Fruit fly (Drosophila melanogaster) whole organism, embryonic: ENCODE results near the gene CG6000.
A peak's percentile ranks its signal among the peaks of the same experiment; 100 is the strongest.

Source experiments
- ATbp ChIP-seq: fragments of 200-800 bp; sonication (Bioruptor generic); optimal IDR thresholded peaks from 2 replicates; lab custom pipeline; 2017; ENCODE audit warnings: missing biosample characterization, mild to moderate bottlenecking, missing genetic modification characterization, missing genetic modification reagents
- Adf1 ChIP-seq: fragments of 200-800 bp; sonication (Bioruptor generic); IDR thresholded peaks from 2 replicates; pipeline ENCODE4 v1.3.6; 2022; ENCODE audit warnings: missing biosample characterization, missing genetic modification characterization
- Bteb2 ChIP-seq: fragments of 200-800 bp; sonication (Bioruptor generic); optimal IDR thresholded peaks from 2 replicates; lab custom pipeline; 2016; ENCODE audit warnings: missing biosample characterization, missing genetic modification characterization
- CG10274 ChIP-seq: fragments of 200-800 bp; sonication (Bioruptor generic); optimal IDR thresholded peaks from 3 replicates; lab custom pipeline; 2017; ENCODE audit warnings: missing biosample characterization, mild to moderate bottlenecking, missing genetic modification characterization
- CG10959 ChIP-seq: fragments of 200-800 bp; sonication (Bioruptor generic); IDR thresholded peaks from 2 replicates; pipeline ENCODE4 v1.3.6; 2022; ENCODE audit warnings: missing biosample characterization, missing genetic modification characterization
- CG14050 ChIP-seq: fragments of 200-800 bp; sonication (Bioruptor generic); IDR thresholded peaks from 3 replicates; pipeline ENCODE4 v1.3.6; 2022; ENCODE audit warnings: missing biosample characterization, missing genetic modification characterization
- CG17802 ChIP-seq: fragments of 200-800 bp; sonication (Bioruptor generic); optimal IDR thresholded peaks from 2 replicates; lab custom pipeline; 2018; ENCODE audit warnings: missing biosample characterization, mild to moderate bottlenecking, missing genetic modification characterization, moderate library complexity
- CG1792 ChIP-seq: fragments of 200-800 bp; sonication (Bioruptor generic); optimal IDR thresholded peaks from 2 replicates; lab custom pipeline; 2016; ENCODE audit warnings: missing biosample characterization, missing genetic modification characterization
- CG18476 ChIP-seq: fragments of 200-800 bp; sonication (Bioruptor generic); optimal IDR thresholded peaks from 2 replicates; lab custom pipeline; 2016; ENCODE audit warnings: missing biosample characterization, mild to moderate bottlenecking, missing genetic modification characterization
- CG2875 ChIP-seq: fragments of 200-800 bp; sonication (Bioruptor generic); optimal IDR thresholded peaks from 2 replicates; lab custom pipeline; 2017; ENCODE audit warnings: missing biosample characterization, mild to moderate bottlenecking, missing genetic modification characterization, missing genetic modification reagents
- CG4404 ChIP-seq: fragments of 200-800 bp; sonication (Bioruptor generic); IDR thresholded peaks from 2 replicates; pipeline ENCODE4 v1.3.6; 2022; ENCODE audit warnings: missing biosample characterization, missing genetic modification characterization
- CG4617 ChIP-seq: fragments of 200-800 bp; sonication (Bioruptor generic); optimal IDR thresholded peaks from 3 replicates; lab custom pipeline; 2016; ENCODE audit warnings: missing biosample characterization, missing genetic modification characterization, borderline replicate concordance
- CG4730 ChIP-seq: fragments of 200-800 bp; sonication (Bioruptor generic); IDR thresholded peaks from 2 replicates; pipeline ENCODE4 v1.3.6; 2022; ENCODE audit warnings: missing biosample characterization, missing genetic modification characterization
- CG4820 ChIP-seq: fragments of 200-800 bp; sonication (Bioruptor generic); optimal IDR thresholded peaks from 3 replicates; lab custom pipeline; 2016; ENCODE audit warnings: missing biosample characterization, missing genetic modification characterization
- CG6654 ChIP-seq: fragments of 200-800 bp; sonication (Bioruptor generic); optimal IDR thresholded peaks from 2 replicates; lab custom pipeline; 2017; ENCODE audit warnings: missing biosample characterization, mild to moderate bottlenecking, missing genetic modification characterization
- CG7987 ChIP-seq: fragments of 200-800 bp; sonication (Bioruptor generic); optimal IDR thresholded peaks from 2 replicates; lab custom pipeline; 2018; ENCODE audit warnings: missing biosample characterization, mild to moderate bottlenecking, missing genetic modification characterization, moderate library complexity
- CG8478 ChIP-seq: fragments of >200 bp; optimal IDR thresholded peaks from 2 replicates; lab custom pipeline; 2018
- CG8944 ChIP-seq: fragments of 200-800 bp; sonication (Bioruptor generic); optimal IDR thresholded peaks from 3 replicates; lab custom pipeline; 2016; ENCODE audit warnings: missing biosample characterization, missing genetic modification characterization
- CkIIα-i1 ChIP-seq: fragments of 200-800 bp; sonication (Bioruptor generic); IDR thresholded peaks from 2 replicates; pipeline ENCODE4 v1.3.6; 2022; ENCODE audit warnings: missing biosample characterization, missing genetic modification characterization
- Dll ChIP-seq: fragments of 200-800 bp; sonication (Bioruptor generic); IDR thresholded peaks from 4 replicates; pipeline ENCODE4 v1.3.6; 2022; ENCODE audit warnings: missing biosample characterization, missing genetic modification characterization; ENCODE audit not compliant: partially characterized antibody
- Fer3 ChIP-seq: fragments of 200-800 bp; sonication (Bioruptor generic); optimal IDR thresholded peaks from 2 replicates; lab custom pipeline; 2018; ENCODE audit warnings: missing biosample characterization, mild to moderate bottlenecking, missing genetic modification characterization, moderate library complexity
- HLH4C ChIP-seq: fragments of 200-800 bp; sonication (Bioruptor generic); IDR thresholded peaks from 3 replicates; pipeline ENCODE4 v1.3.6; 2022; ENCODE audit warnings: missing biosample characterization, missing genetic modification characterization; ENCODE audit not compliant: partially characterized antibody
- HLHmδ ChIP-seq: fragments of 200-800 bp; sonication (Bioruptor generic); optimal IDR thresholded peaks from 2 replicates; lab custom pipeline; 2018; ENCODE audit warnings: missing biosample characterization, mild to moderate bottlenecking, missing genetic modification characterization, moderate library complexity
- Hey ChIP-seq: fragments of 200-800 bp; sonication (Bioruptor generic); optimal IDR thresholded peaks from 3 replicates; lab custom pipeline; 2018; ENCODE audit warnings: missing biosample characterization, mild to moderate bottlenecking, missing genetic modification characterization
- MESR4 ChIP-seq: fragments of 200-800 bp; sonication (Bioruptor generic); optimal IDR thresholded peaks from 2 replicates; lab custom pipeline; 2018; ENCODE audit warnings: missing biosample characterization, mild to moderate bottlenecking, missing genetic modification characterization, moderate library complexity
- Pdp1 ChIP-seq, 2 experiments: fragments of 200-800 bp; sonication (Bioruptor generic); optimal IDR thresholded peaks; 3 replicates each; lab custom pipeline; 2016; ENCODE audit warnings: missing biosample characterization in 2 of 2, missing genetic modification characterization in 2 of 2, mild to moderate bottlenecking in 1 of 2, moderate library complexity in 1 of 2
- Six4 ChIP-seq: fragments of 200-800 bp; sonication (Bioruptor generic); optimal IDR thresholded peaks from 2 replicates; lab custom pipeline; 2016; ENCODE audit warnings: missing biosample characterization, missing genetic modification characterization
- Stat92E ChIP-seq, 3 experiments: fragments of >200 bp in 2 of 3; fragments of 200-800 bp in 1 of 3; sonication (Bioruptor generic) in 1 of 3; optimal IDR thresholded peaks; 2 replicates each; lab custom pipeline; 2017 to 2019; ENCODE audit warnings: missing biosample characterization in 3 of 3, missing genetic modification characterization in 3 of 3, mild to moderate bottlenecking in 1 of 3, moderate library complexity in 1 of 3
- aop ChIP-seq: fragments of 200-800 bp; sonication (Bioruptor generic); IDR thresholded peaks from 2 replicates; pipeline ENCODE4 v1.3.6; 2022; ENCODE audit warnings: missing biosample characterization, missing genetic modification characterization
- ap ChIP-seq: fragments of 200-800 bp; sonication (Bioruptor generic); IDR thresholded peaks from 2 replicates; pipeline ENCODE4 v1.3.6; 2022; ENCODE audit warnings: missing biosample characterization, missing genetic modification characterization
- ase ChIP-seq: fragments of 200-800 bp; sonication (Bioruptor generic); IDR thresholded peaks from 3 replicates; pipeline ENCODE4 v1.3.6; 2022; ENCODE audit warnings: missing biosample characterization, missing genetic modification characterization
- cato ChIP-seq: fragments of 200-800 bp; sonication (Bioruptor generic); optimal IDR thresholded peaks from 2 replicates; lab custom pipeline; 2016; ENCODE audit warnings: missing biosample characterization, missing genetic modification characterization, borderline replicate concordance
- caup ChIP-seq: fragments of 200-800 bp; sonication (Bioruptor generic); optimal IDR thresholded peaks from 3 replicates; lab custom pipeline; 2017; ENCODE audit warnings: missing biosample characterization, mild to moderate bottlenecking, missing genetic modification characterization, moderate library complexity; ENCODE audit not compliant: severe bottlenecking
- chm ChIP-seq: fragments of 200-800 bp; sonication (Bioruptor generic); IDR thresholded peaks from 2 replicates; pipeline ENCODE4 v1.3.6; 2022; ENCODE audit warnings: missing biosample characterization, missing genetic modification characterization
- exex ChIP-seq: fragments of 200-800 bp; sonication (Bioruptor generic); optimal IDR thresholded peaks from 4 replicates; lab custom pipeline; 2018; ENCODE audit warnings: missing biosample characterization, mild to moderate bottlenecking, missing genetic modification characterization, moderate library complexity
- fd96Cb ChIP-seq: fragments of 200-800 bp; sonication (Bioruptor generic); optimal IDR thresholded peaks from 2 replicates; lab custom pipeline; 2018; ENCODE audit warnings: missing biosample characterization, mild to moderate bottlenecking, missing genetic modification characterization, moderate library complexity
- jigr1 ChIP-seq: fragments of 200-800 bp; sonication (Bioruptor generic); IDR thresholded peaks from 3 replicates; pipeline ENCODE4 v1.3.6; 2022; ENCODE audit warnings: missing biosample characterization, missing genetic modification characterization
- lab ChIP-seq: fragments of 200-800 bp; sonication (Bioruptor generic); optimal IDR thresholded peaks from 3 replicates; lab custom pipeline; 2017; ENCODE audit warnings: missing biosample characterization, missing genetic modification characterization, mild to moderate bottlenecking, moderate library complexity, missing genetic modification reagents
- lbe ChIP-seq: fragments of 200-800 bp; sonication (Bioruptor generic); optimal IDR thresholded peaks from 2 replicates; lab custom pipeline; 2016; ENCODE audit warnings: missing biosample characterization, mild to moderate bottlenecking, missing genetic modification characterization
- mam ChIP-seq: fragments of 200-800 bp; sonication (Bioruptor generic); optimal IDR thresholded peaks from 3 replicates; lab custom pipeline; 2016; ENCODE audit warnings: missing biosample characterization, missing genetic modification characterization
- pb ChIP-seq: fragments of 200-800 bp; sonication (Bioruptor generic); optimal IDR thresholded peaks from 3 replicates; lab custom pipeline; 2016; ENCODE audit warnings: missing biosample characterization, missing genetic modification characterization
- psq ChIP-seq: fragments of 200-800 bp; sonication (Bioruptor generic); optimal IDR thresholded peaks from 2 replicates; lab custom pipeline; 2017; ENCODE audit warnings: missing biosample characterization, missing genetic modification characterization
- sna ChIP-seq: fragments of 200-800 bp; sonication (Bioruptor generic); IDR thresholded peaks from 2 replicates; pipeline ENCODE4 v1.3.6; 2022; ENCODE audit warnings: missing biosample characterization, missing genetic modification characterization; ENCODE audit not compliant: partially characterized antibody
- sqz ChIP-seq: fragments of 200-800 bp; sonication (Bioruptor generic); optimal IDR thresholded peaks from 3 replicates; lab custom pipeline; 2018; ENCODE audit warnings: missing biosample characterization, mild to moderate bottlenecking, missing genetic modification characterization
- tll ChIP-seq, 2 experiments: fragments of 200-800 bp in 1 of 2; fragments of >200 bp in 1 of 2; sonication (Bioruptor generic) in 1 of 2; optimal IDR thresholded peaks; 2 replicates each; lab custom pipeline; 2017 to 2019; ENCODE audit warnings: missing biosample characterization in 2 of 2, missing genetic modification characterization in 2 of 2, mild to moderate bottlenecking in 1 of 2, moderate library complexity in 1 of 2
- twi ChIP-seq: fragments of 200-800 bp; optimal IDR thresholded peaks from 2 replicates; lab custom pipeline; 2019; ENCODE audit warnings: missing biosample characterization, mild to moderate bottlenecking, missing genetic modification characterization, moderate library complexity
- vvl ChIP-seq: fragments of 200-800 bp; sonication (Bioruptor generic); IDR thresholded peaks from 2 replicates; pipeline ENCODE4 v1.3.6; 2022; ENCODE audit warnings: missing biosample characterization, missing genetic modification characterization
- wek ChIP-seq: fragments of 200-800 bp; sonication (Bioruptor generic); optimal IDR thresholded peaks from 3 replicates; lab custom pipeline; 2018; ENCODE audit warnings: missing biosample characterization, mild to moderate bottlenecking, missing genetic modification characterization, moderate library complexity
- yki ChIP-seq: fragments of >200 bp; optimal IDR thresholded peaks from 3 replicates; lab custom pipeline; 2018
- zen ChIP-seq: fragments of 200-800 bp; sonication (Bioruptor generic); optimal IDR thresholded peaks from 3 replicates; lab custom pipeline; 2018; ENCODE audit warnings: missing biosample characterization, mild to moderate bottlenecking, missing genetic modification characterization, moderate library complexity
- zen2 ChIP-seq: fragments of 200-800 bp; sonication (Bioruptor generic); IDR thresholded peaks from 3 replicates; pipeline ENCODE4 v1.3.6; 2022; ENCODE audit warnings: missing biosample characterization, missing genetic modification characterization; ENCODE audit not compliant: partially characterized antibody

Gene CG6000

DNA sequence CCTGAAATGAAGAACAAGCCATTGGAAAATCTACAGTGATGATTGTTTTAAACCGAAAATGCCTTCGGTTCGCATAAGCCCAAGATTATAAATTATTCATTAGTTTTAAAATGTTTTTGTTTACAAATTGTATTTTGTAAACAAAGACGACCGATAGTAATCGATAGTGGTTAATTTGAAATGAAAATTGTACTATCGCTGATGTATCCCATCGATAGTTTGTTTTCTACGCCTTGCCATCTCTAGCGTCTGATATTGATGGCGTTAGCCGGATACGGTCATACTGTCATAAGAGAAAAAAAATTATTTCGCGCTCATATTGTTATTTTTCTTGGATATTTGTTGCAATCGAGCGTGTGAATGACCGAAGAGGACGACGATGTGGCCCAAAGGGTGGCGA, 3.9 kb downstream of the CG6000 start, which contains the start of gene SMC1 (continued):
- TF ChIP-seq Hey (tag; lab: Kevin White, UChicago) (no peak), sna (GFP tag; lab: Robert Waterston, UW) (peak; percentile 99), Fer3 (tag; lab: Kevin White, UChicago) (peak; percentile 28), Dll (GFP tag; lab: Robert Waterston, UW) (peak; percentile 98), CG1792 (no peak), Stat92E (GFP tag; optimal IDR thresholded peaks at IDR 0.05; lab: Kevin White, UChicago) (peak in 1 of 3 experiments; percentile 60), psq (GFP tag; lab: Kevin White, UChicago) (no peak), CG4404 (GFP tag; lab: Robert Waterston, UW) (no peak), zen2 (GFP tag; lab: Robert Waterston, UW) (peak; percentile 99), CG10959 (GFP tag; lab: Robert Waterston, UW) (no peak), HLHmδ (GFP tag; lab: Kevin White, UChicago) (no peak), jigr1 (GFP tag; lab: Robert Waterston, UW) (no peak; the same call in 2 of the 3 replicates), ATbp (GFP tag; lab: Kevin White, UChicago) (no peak), yki (lab: Kevin White, UChicago) (no peak), CG7987 (GFP tag; lab: Kevin White, UChicago) (peak; percentile 0), CG4730 (GFP tag; lab: Robert Waterston, UW) (no peak), CG4617 (GFP tag; lab: Kevin White, UChicago) (peak; percentile 89), MESR4 (GFP tag; lab: Kevin White, UChicago) (peak; percentile 86), lbe (GFP tag; lab: Kevin White, UChicago) (peak; percentile 76), zen (peak; percentile 44), twi (tag; lab: Kevin White, UChicago) (no peak), pb (GFP tag; lab: Kevin White, UChicago) (no peak), Adf1 (GFP tag; lab: Robert Waterston, UW) (no peak), CG2875 (no peak), sqz (GFP tag; lab: Kevin White, UChicago) (peak; percentile 86), caup (no peak), CG4820 (GFP tag; lab: Kevin White, UChicago) (no peak), CG6654 (no peak), CG14050 (no peak), CG8944 (GFP tag; lab: Kevin White, UChicago) (no peak), lab (GFP tag; lab: Kevin White, UChicago) (no peak), CG17802 (tag; lab: Kevin White, UChicago) (no peak), HLH4C (peak; percentile 98), Pdp1 (GFP tag; optimal IDR thresholded peaks at IDR 0.05; lab: Kevin White, UChicago) (peak in 1 of 2 experiments; percentile 23), wek (GFP tag; lab: Kevin White, UChicago) (peak; percentile 18), mam (GFP tag; lab: Kevin White, UChicago) (peak; percentile 68), exex (tag; lab: Kevin White, UChicago) (no peak), vvl (GFP tag; lab: Robert Waterston, UW) (no peak), CG10274 (no peak), Six4 (GFP tag; lab: Kevin White, UChicago) (no peak), chm (GFP tag; lab: Robert Waterston, UW) (no peak), ase (no peak), fd96Cb (tag; lab: Kevin White, UChicago) (no peak), tll (GFP tag; optimal IDR thresholded peaks at IDR 0.05; lab: Kevin White, UChicago) (no peak), CG18476 (no peak), CG8478 (lab: Kevin White, UChicago) (no peak), Bteb2 (peak; percentile 29), cato (GFP tag; lab: Kevin White, UChicago) (no peak), ap (GFP tag; lab: Robert Waterston, UW) (no peak), CkIIα-i1 (no peak), aop (no peak)
